Worm (Caenorhabditis elegans) whole organism, L4/young adult: Measurements from ENCODE around the gene hex-3.

Source experiments
- W03F9.2 ChIP-seq: fragments of 150-350 bp; optimal IDR thresholded peaks from 2 replicates; lab custom pipeline; 2014; ENCODE audit warnings: missing biosample characterization, missing genetic modification characterization
- dao-5 ChIP-seq: sonication (generic microtip); optimal IDR thresholded peaks from 2 replicates; lab custom pipeline; 2016; ENCODE audit warnings: missing genotype, missing genetic modification characterization, moderate library complexity, missing compliant biosample characterization
- him-1 ChIP-seq: sonication (generic microtip); optimal IDR thresholded peaks from 2 replicates; lab custom pipeline; 2016; ENCODE audit warnings: missing genotype, missing genetic modification reagents, missing genetic modification characterization, missing compliant biosample characterization

DNA sequence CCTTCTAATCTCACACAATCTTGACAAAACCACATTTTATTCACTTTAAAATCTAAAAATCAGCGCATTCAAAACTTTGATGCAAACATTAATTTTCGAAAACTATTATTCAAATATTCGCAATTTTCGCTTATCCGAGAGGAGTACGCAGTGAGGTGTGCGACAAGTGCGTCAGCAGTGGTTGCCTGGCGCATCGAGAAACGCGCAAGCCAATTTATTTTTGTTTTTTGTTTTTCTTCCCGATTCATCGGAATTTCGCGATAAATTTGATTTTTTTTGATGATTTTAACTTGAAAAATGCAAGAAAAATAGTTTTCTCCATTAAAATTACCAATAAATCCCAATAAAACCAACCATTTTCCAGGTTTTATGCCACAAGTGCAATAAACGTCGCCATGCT lies at the start of gene hex-3, which contains the start of gene fbxb-85:
- TF ChIP-seq dao-5 (tag; lab: Kevin White, UChicago) (no peak), him-1 (tag; lab: Kevin White, UChicago) (peak; percentile 80), W03F9.2 (peak; percentile 93)
